Fruit fly (Drosophila melanogaster) whole organism, embryonic: ENCODE data around the gene ftz.

Experiments
- Abd-B ChIP-seq: fragments of 200-800 bp; sonication (Bioruptor generic); optimal IDR thresholded peaks from 2 replicates; lab custom pipeline; 2018; ENCODE audit warnings: missing biosample characterization, mild to moderate bottlenecking, missing genetic modification characterization, moderate library complexity
- CG10267 ChIP-seq: fragments of 200-800 bp; sonication (Bioruptor generic); optimal IDR thresholded peaks from 2 replicates; lab custom pipeline; 2018; ENCODE audit warnings: missing biosample characterization, mild to moderate bottlenecking, missing genetic modification characterization, moderate library complexity
- CG10543 ChIP-seq: fragments of 200-800 bp; sonication (Bioruptor generic); optimal IDR thresholded peaks from 3 replicates; lab custom pipeline; 2017; ENCODE audit warnings: missing biosample characterization, mild to moderate bottlenecking, missing genetic modification characterization, moderate library complexity
- CG10654 ChIP-seq: fragments of 200-800 bp; sonication (Bioruptor generic); optimal IDR thresholded peaks from 2 replicates; lab custom pipeline; 2016; ENCODE audit warnings: missing biosample characterization, missing genetic modification characterization
- CG10979 ChIP-seq: fragments of 200-800 bp; sonication (Bioruptor generic); optimal IDR thresholded peaks from 2 replicates; lab custom pipeline; 2018; ENCODE audit warnings: missing biosample characterization, mild to moderate bottlenecking, missing genetic modification characterization, moderate library complexity
- CG11504 ChIP-seq: fragments of 200-800 bp; sonication (Bioruptor generic); optimal IDR thresholded peaks from 3 replicates; lab custom pipeline; 2019; ENCODE audit warnings: missing biosample characterization, mild to moderate bottlenecking, missing genetic modification characterization, moderate library complexity
- CG12104 ChIP-seq: fragments of 200-800 bp; sonication (Bioruptor generic); optimal IDR thresholded peaks from 3 replicates; lab custom pipeline; 2016; ENCODE audit warnings: missing biosample characterization, missing genetic modification characterization
- CG12155 ChIP-seq: fragments of 200-800 bp; sonication (Bioruptor generic); optimal IDR thresholded peaks from 3 replicates; lab custom pipeline; 2016; ENCODE audit warnings: missing biosample characterization, missing genetic modification characterization
- CG14050 ChIP-seq: fragments of 200-800 bp; sonication (Bioruptor generic); IDR thresholded peaks from 3 replicates; pipeline ENCODE4 v1.3.6; 2022; ENCODE audit warnings: missing biosample characterization, missing genetic modification characterization
- CG15514 ChIP-seq: fragments of 200-800 bp; sonication (Bioruptor generic); optimal IDR thresholded peaks from 3 replicates; lab custom pipeline; 2017; ENCODE audit warnings: missing biosample characterization, missing genetic modification characterization, mild to moderate bottlenecking, moderate library complexity, missing genetic modification reagents
- CG1602 ChIP-seq: fragments of 200-800 bp; sonication (Bioruptor generic); optimal IDR thresholded peaks from 3 replicates; lab custom pipeline; 2016; ENCODE audit warnings: missing biosample characterization, missing genetic modification characterization
- CG1603 ChIP-seq: fragments of 200-800 bp; sonication (Bioruptor generic); optimal IDR thresholded peaks from 2 replicates; lab custom pipeline; 2019; ENCODE audit warnings: missing biosample characterization, mild to moderate bottlenecking, missing genetic modification characterization, moderate library complexity
- CG18619 ChIP-seq: fragments of 200-800 bp; sonication (Bioruptor generic); optimal IDR thresholded peaks from 3 replicates; lab custom pipeline; 2017; ENCODE audit warnings: missing biosample characterization, mild to moderate bottlenecking, missing genetic modification characterization
- CG2889 ChIP-seq: fragments of 200-800 bp; sonication (Bioruptor generic); IDR thresholded peaks from 3 replicates; pipeline ENCODE4 v1.3.6; 2022; ENCODE audit warnings: missing biosample characterization, missing genetic modification characterization
- CG4854 ChIP-seq: fragments of 200-800 bp; sonication (Bioruptor generic); optimal IDR thresholded peaks from 2 replicates; lab custom pipeline; 2016; ENCODE audit warnings: missing biosample characterization, missing genetic modification characterization, inconsistent platforms
- CG6765 ChIP-seq: fragments of 200-800 bp; sonication (Bioruptor generic); optimal IDR thresholded peaks from 3 replicates; lab custom pipeline; 2017; ENCODE audit warnings: missing biosample characterization, mild to moderate bottlenecking, missing genetic modification characterization
- CG8924 ChIP-seq: fragments of 200-800 bp; optimal IDR thresholded peaks from 3 replicates; lab custom pipeline; 2019; ENCODE audit warnings: missing biosample characterization, mild to moderate bottlenecking, missing genetic modification characterization, moderate library complexity
- CG9437 ChIP-seq: fragments of 200-800 bp; sonication (Bioruptor generic); optimal IDR thresholded peaks from 2 replicates; lab custom pipeline; 2018; ENCODE audit warnings: missing biosample characterization, mild to moderate bottlenecking, missing genetic modification characterization
- CG9609 ChIP-seq: fragments of 200-800 bp; sonication (Bioruptor generic); optimal IDR thresholded peaks from 3 replicates; lab custom pipeline; 2016; ENCODE audit warnings: missing biosample characterization, missing genetic modification characterization
- E2f1 ChIP-seq: fragments of 200-800 bp; sonication (Bioruptor generic); IDR thresholded peaks from 2 replicates; pipeline ENCODE4 v1.3.6; 2022; ENCODE audit warnings: missing biosample characterization, missing genetic modification characterization
- GATAe ChIP-seq: fragments of 200-800 bp; sonication (Bioruptor generic); conservative IDR thresholded peaks from 2 replicates; pipeline ENCODE4 v1.3.6; 2022; ENCODE audit warnings: missing biosample characterization, missing genetic modification characterization
- Hr3 ChIP-seq: fragments of 200-800 bp; sonication (Bioruptor generic); optimal IDR thresholded peaks from 3 replicates; lab custom pipeline; 2016; ENCODE audit warnings: missing biosample characterization, missing genetic modification characterization
- MBD-R2 ChIP-seq: fragments of 200-800 bp; sonication (Bioruptor generic); IDR thresholded peaks from 2 replicates; pipeline ENCODE4 v1.3.6; 2022; ENCODE audit warnings: missing biosample characterization, missing genetic modification characterization
- Nf-YA ChIP-seq: fragments of 200-800 bp; sonication (Bioruptor generic); IDR thresholded peaks from 2 replicates; pipeline ENCODE4 v1.3.6; 2022; ENCODE audit warnings: missing biosample characterization, missing genetic modification characterization
- Oaz ChIP-seq: fragments of 200-800 bp; sonication (Bioruptor generic); IDR thresholded peaks from 2 replicates; pipeline ENCODE4 v1.3.6; 2022; ENCODE audit warnings: missing biosample characterization, missing genetic modification characterization
- Oli ChIP-seq: fragments of 200-800 bp; sonication (Bioruptor generic); optimal IDR thresholded peaks from 2 replicates; lab custom pipeline; 2018; ENCODE audit warnings: missing biosample characterization, mild to moderate bottlenecking, missing genetic modification characterization, moderate library complexity
- Pdp1 ChIP-seq, 2 experiments: fragments of 200-800 bp; sonication (Bioruptor generic); optimal IDR thresholded peaks; 3 replicates each; lab custom pipeline; 2016; ENCODE audit warnings: missing biosample characterization in 2 of 2, missing genetic modification characterization in 2 of 2, mild to moderate bottlenecking in 1 of 2, moderate library complexity in 1 of 2
- TFAM ChIP-seq: fragments of 200-800 bp; sonication (Bioruptor generic); optimal IDR thresholded peaks from 2 replicates; lab custom pipeline; 2017; ENCODE audit warnings: missing biosample characterization, missing genetic modification characterization, inconsistent platforms
- Trl ChIP-seq, 3 experiments: fragments of >200 bp in 2 of 3; fragments of 200-800 bp in 1 of 3; sonication (Bioruptor generic) in 1 of 3; optimal IDR thresholded peaks; 2 replicates in 1 of 3; 3 replicates in 2 of 3; lab custom pipeline; 2016 to 2017; ENCODE audit warnings: missing biosample characterization in 1 of 3, missing genetic modification characterization in 1 of 3
- Xbp1 ChIP-seq: fragments of 200-800 bp; sonication (Bioruptor generic); optimal IDR thresholded peaks from 3 replicates; lab custom pipeline; 2016; ENCODE audit warnings: missing biosample characterization, mild to moderate bottlenecking, missing genetic modification characterization
- al ChIP-seq: fragments of 200-800 bp; sonication (Bioruptor generic); IDR thresholded peaks from 2 replicates; pipeline ENCODE4 v1.3.6; 2022; ENCODE audit warnings: missing biosample characterization, missing genetic modification characterization
- az2 ChIP-seq: fragments of 200-800 bp; sonication (Bioruptor generic); optimal IDR thresholded peaks from 3 replicates; lab custom pipeline; 2016; ENCODE audit warnings: missing biosample characterization, missing genetic modification characterization
- cad ChIP-seq: fragments of >200 bp; optimal IDR thresholded peaks from 2 replicates; lab custom pipeline; 2017; ENCODE audit warnings: missing biosample characterization, missing genetic modification characterization
- cas ChIP-seq: fragments of 200-800 bp; sonication (Bioruptor generic); IDR thresholded peaks from 2 replicates; pipeline ENCODE4 v1.3.6; 2022; ENCODE audit warnings: missing biosample characterization, missing genetic modification characterization
- cg ChIP-seq: fragments of 200-800 bp; sonication (Bioruptor generic); optimal IDR thresholded peaks from 3 replicates; lab custom pipeline; 2019; ENCODE audit warnings: missing biosample characterization, mild to moderate bottlenecking, missing genetic modification characterization, moderate library complexity
- dm ChIP-seq: fragments of 200-800 bp; sonication (Bioruptor generic); optimal IDR thresholded peaks from 3 replicates; lab custom pipeline; 2016; ENCODE audit warnings: missing biosample characterization, missing genetic modification characterization
- en ChIP-seq: fragments of 200-800 bp; sonication (Bioruptor generic); optimal IDR thresholded peaks from 2 replicates; lab custom pipeline; 2016; ENCODE audit warnings: missing biosample characterization, missing genetic modification characterization
- esg ChIP-seq: fragments of 200-800 bp; sonication (Bioruptor generic); conservative IDR thresholded peaks from 2 replicates; pipeline ENCODE4 v1.3.6; 2022; ENCODE audit warnings: missing biosample characterization, missing genetic modification characterization
- gsb-n ChIP-seq: fragments of 200-800 bp; sonication (Bioruptor generic); optimal IDR thresholded peaks from 3 replicates; lab custom pipeline; 2018; ENCODE audit warnings: missing biosample characterization, mild to moderate bottlenecking, missing genetic modification characterization
- hbn ChIP-seq: fragments of 200-800 bp; sonication (Bioruptor generic); IDR thresholded peaks from 2 replicates; pipeline ENCODE4 v1.3.6; 2022; ENCODE audit warnings: missing biosample characterization, missing genetic modification characterization; ENCODE audit not compliant: partially characterized antibody
- hkb ChIP-seq, 2 experiments: fragments of 200-800 bp in 1 of 2; fragments of >200 bp in 1 of 2; sonication (Bioruptor generic) in 1 of 2; IDR thresholded peaks in 1 of 2; optimal IDR thresholded peaks in 1 of 2; 2 replicates each; pipeline versions ENCODE4 v1.3.6 to Lab custom; 2017 to 2022; ENCODE audit warnings: missing biosample characterization in 1 of 2, missing genetic modification characterization in 1 of 2
- jumu ChIP-seq: fragments of 200-800 bp; sonication (Bioruptor generic); optimal IDR thresholded peaks from 3 replicates; lab custom pipeline; 2016; ENCODE audit warnings: missing biosample characterization, missing genetic modification characterization
- ken ChIP-seq: fragments of 200-800 bp; sonication (Bioruptor generic); IDR thresholded peaks from 3 replicates; pipeline ENCODE4 v1.3.6; 2022; ENCODE audit warnings: missing biosample characterization, missing genetic modification characterization
- nmo ChIP-seq: fragments of 200-800 bp; sonication (Bioruptor generic); optimal IDR thresholded peaks from 2 replicates; lab custom pipeline; 2018; ENCODE audit warnings: missing biosample characterization, mild to moderate bottlenecking, missing genetic modification characterization, moderate library complexity
- onecut ChIP-seq: fragments of 200-800 bp; sonication (Bioruptor generic); IDR thresholded peaks from 2 replicates; pipeline ENCODE4 v1.3.6; 2022; ENCODE audit warnings: missing biosample characterization, missing genetic modification characterization
- org-1 ChIP-seq: fragments of 200-800 bp; sonication (Bioruptor generic); optimal IDR thresholded peaks from 2 replicates; lab custom pipeline; 2017; ENCODE audit warnings: missing biosample characterization, missing genetic modification characterization
- pb ChIP-seq: fragments of 200-800 bp; sonication (Bioruptor generic); optimal IDR thresholded peaks from 3 replicates; lab custom pipeline; 2016; ENCODE audit warnings: missing biosample characterization, missing genetic modification characterization
- pnt ChIP-seq: fragments of 200-800 bp; sonication (Bioruptor generic); optimal IDR thresholded peaks from 3 replicates; lab custom pipeline; 2016; ENCODE audit warnings: missing biosample characterization, missing genetic modification characterization
- row ChIP-seq: fragments of 200-800 bp; sonication (Bioruptor generic); IDR thresholded peaks from 3 replicates; pipeline ENCODE4 v1.3.6; 2022; ENCODE audit warnings: missing biosample characterization, missing genetic modification characterization
- sd ChIP-seq: fragments of 200-800 bp; sonication (Bioruptor generic); optimal IDR thresholded peaks from 3 replicates; lab custom pipeline; 2018; ENCODE audit warnings: missing biosample characterization, mild to moderate bottlenecking, missing genetic modification characterization, moderate library complexity
- tap ChIP-seq: fragments of 200-800 bp; optimal IDR thresholded peaks from 3 replicates; lab custom pipeline; 2019; ENCODE audit warnings: missing biosample characterization, mild to moderate bottlenecking, missing genetic modification characterization, moderate library complexity

Gene ftz

DNA sequence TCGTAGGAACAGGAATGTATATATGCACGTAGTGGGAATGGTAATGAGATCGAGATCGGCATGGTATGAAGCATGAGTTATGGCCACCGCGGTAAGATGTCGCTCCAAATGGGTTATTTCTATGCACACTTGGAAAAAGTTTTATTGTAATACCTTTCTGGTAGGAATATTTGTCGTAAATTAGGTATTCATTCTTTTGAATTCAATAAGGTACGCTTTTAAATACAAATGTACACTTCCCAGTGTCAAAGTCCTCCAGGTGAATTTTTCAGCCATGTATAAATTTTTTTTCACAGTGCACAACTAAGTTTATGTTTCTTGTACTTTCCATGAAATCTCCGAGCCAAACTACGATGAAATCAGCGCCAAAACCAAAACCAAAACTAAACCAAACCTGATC lies 5.2 kb downstream of the ftz start (continued):
- TF ChIP-seq pnt (GFP tag; lab: Kevin White, UChicago) = no peak
- no peak for TF ChIP-seq CG12155 (GFP tag; lab: Kevin White, UChicago)
- TF ChIP-seq Abd-B (GFP tag; lab: Kevin White, UChicago) = peak; percentile 39
- peak; percentile 33 for TF ChIP-seq nmo
- TF ChIP-seq CG2889 (GFP tag; lab: Robert Waterston, UW) = no peak
- no peak for TF ChIP-seq CG12104 (GFP tag; lab: Kevin White, UChicago)
- no peak for TF ChIP-seq az2
- no peak for TF ChIP-seq org-1 (GFP tag; lab: Kevin White, UChicago)
- TF ChIP-seq gsb-n (tag; lab: Kevin White, UChicago) = no peak
- no peak for TF ChIP-seq Nf-YA (GFP tag; lab: Robert Waterston, UW)
- TF ChIP-seq CG14050 (GFP tag; lab: Robert Waterston, UW) = no peak
- no peak for TF ChIP-seq CG10979 (tag; lab: Kevin White, UChicago)
- TF ChIP-seq ken (GFP tag; lab: Robert Waterston, UW) = no peak
- TF ChIP-seq CG11504 (tag; lab: Kevin White, UChicago) = peak; percentile 60
- no peak for TF ChIP-seq CG15514 (GFP tag; lab: Kevin White, UChicago)
- TF ChIP-seq E2f1 = peak; percentile 55
- no peak for TF ChIP-seq TFAM (GFP tag; lab: Kevin White, UChicago)
- no peak for TF ChIP-seq CG1603
- TF ChIP-seq Oli (tag; lab: Kevin White, UChicago) = peak; percentile 12
- no peak for TF ChIP-seq Hr3 (GFP tag; lab: Kevin White, UChicago)
- no peak for TF ChIP-seq CG6765 (GFP tag; lab: Kevin White, UChicago)
- no peak for TF ChIP-seq jumu
- peak; percentile 32; the same call in 1 of the 2 replicates for TF ChIP-seq esg
- peak in 1 of 2 experiments; percentile 22 for TF ChIP-seq Pdp1 (GFP tag; optimal IDR thresholded peaks at IDR 0.05; lab: Kevin White, UChicago)
- peak; percentile 21 for TF ChIP-seq CG8924 (tag; lab: Kevin White, UChicago)
- no peak for TF ChIP-seq CG10543
- peak; percentile 30; the same call in 1 of the 2 replicates for TF ChIP-seq al (GFP tag; lab: Robert Waterston, UW)
- TF ChIP-seq cas = no peak
- peak; percentile 22 for TF ChIP-seq CG10267 (tag; lab: Kevin White, UChicago)
- peak; percentile 33 for TF ChIP-seq sd (tag; lab: Kevin White, UChicago)
- no peak; the same call in 2 of the 3 replicates for TF ChIP-seq row (GFP tag; lab: Robert Waterston, UW)
- no peak for TF ChIP-seq pb
- no peak for TF ChIP-seq CG10654
- no peak for TF ChIP-seq CG4854
- TF ChIP-seq cg = no peak
- TF ChIP-seq CG9609 (GFP tag; lab: Kevin White, UChicago) = peak; percentile 9
- no peak for TF ChIP-seq MBD-R2
- TF ChIP-seq CG18619 (GFP tag; lab: Kevin White, UChicago) = no peak
- TF ChIP-seq CG9437 (GFP tag; lab: Kevin White, UChicago) = no peak
- TF ChIP-seq dm (GFP tag; lab: Kevin White, UChicago) = no peak
- no peak for TF ChIP-seq Oaz (GFP tag; lab: Robert Waterston, UW)
- no peak for TF ChIP-seq CG1602 (GFP tag; lab: Kevin White, UChicago)
- TF ChIP-seq cad (GFP tag; lab: Kevin White, UChicago) = no peak
- no peak for TF ChIP-seq hkb (optimal IDR thresholded peaks at IDR 0.05; lab: Kevin White, UChicago)
- 0 out of 2 replicates have a peak, but pooled peaks have one; percentile 33 for TF ChIP-seq hkb (GFP tag; IDR thresholded peaks at IDR 0.05; lab: Robert Waterston, UW)
- 0 out of 2 replicates have a peak, but pooled peaks have one; percentile 24 for TF ChIP-seq GATAe
- peak; percentile 21 for TF ChIP-seq Xbp1 (GFP tag; lab: Kevin White, UChicago)
- TF ChIP-seq onecut (GFP tag; lab: Robert Waterston, UW) = no peak
- no peak for TF ChIP-seq Trl (optimal IDR thresholded peaks at IDR 0.05; lab: Kevin White, UChicago)
- peak; percentile 17 for TF ChIP-seq Trl (GFP tag; optimal IDR thresholded peaks at IDR 0.05; lab: Kevin White, UChicago)
- TF ChIP-seq tap (tag; lab: Kevin White, UChicago) = peak; percentile 12
- TF ChIP-seq hbn = no peak
- no peak for TF ChIP-seq en (GFP tag; lab: Kevin White, UChicago)
